Worm (Caenorhabditis elegans) whole organism, L1 larva: ENCODE results near the gene R13H4.2.

ENCODE experiments used
- alr-1 ChIP-seq: fragments of 200-800 bp; sonication (Bioruptor generic); optimal IDR thresholded peaks from 2 replicates; lab custom pipeline; 2018; ENCODE audit warnings: borderline replicate concordance, mild to moderate bottlenecking, missing genetic modification characterization, missing compliant biosample characterization
- blmp-1 ChIP-seq: fragments of 150-350 bp; optimal IDR thresholded peaks from 2 replicates; lab custom pipeline; 2014; ENCODE audit warnings: missing biosample characterization, missing genetic modification characterization
- ceh-8 ChIP-seq: fragments of 200-800 bp; sonication (Bioruptor generic); optimal IDR thresholded peaks from 2 replicates; lab custom pipeline; 2018; ENCODE audit warnings: mild to moderate bottlenecking, missing genetic modification characterization, moderate library complexity, missing compliant biosample characterization
- ceh-88 ChIP-seq: fragments of 200-800 bp; sonication (Bioruptor generic); IDR thresholded peaks from 2 replicates; pipeline ENCODE4 v1.3.6; 2022; ENCODE audit warnings: missing genetic modification characterization, missing compliant biosample characterization
- efl-1 ChIP-seq, 4 experiments: fragments of 150-350 bp; optimal IDR thresholded peaks in 3 of 4; peaks in 1 of 4; 1 replicate in 1 of 4; 2 replicates in 3 of 4; lab custom pipeline; 2014; ENCODE audit warnings: missing biosample characterization in 2 of 4, missing genetic modification characterization in 2 of 4, missing genetic modification reagents in 2 of 4
- egl-27 ChIP-seq, 2 experiments: fragments of 150-350 bp in 1 of 2; sonication (generic microtip); optimal IDR thresholded peaks; 3 replicates each; lab custom pipeline; 2017 to 2018; ENCODE audit warnings: missing biosample characterization in 2 of 2, missing genetic modification characterization in 2 of 2, missing genetic modification reagents in 2 of 2
- elt-3 ChIP-seq, 6 experiments: fragments of 150-350 bp in 1 of 6; sonication (generic microtip); optimal IDR thresholded peaks; 2 replicates each; lab custom pipeline; 2017 to 2018; ENCODE audit warnings: missing biosample characterization in 6 of 6, missing genetic modification characterization in 6 of 6, inconsistent platforms in 1 of 6
- grh-1 ChIP-seq: fragments of 200-800 bp; sonication (Bioruptor generic); IDR thresholded peaks from 2 replicates; pipeline ENCODE4 v1.3.6; 2022; ENCODE audit warnings: missing genetic modification reagents, missing genetic modification characterization, missing compliant biosample characterization
- hpl-2 ChIP-seq: fragments of 150-350 bp; optimal IDR thresholded peaks from 2 replicates; lab custom pipeline; 2014; ENCODE audit warnings: missing biosample characterization, missing genetic modification reagents, missing genetic modification characterization
- irx-1 ChIP-seq: sonication (generic microtip); optimal IDR thresholded peaks from 2 replicates; lab custom pipeline; 2016; ENCODE audit warnings: missing genetic modification characterization, missing compliant biosample characterization
- lin-14 ChIP-seq: fragments of 200-800 bp; sonication (Bioruptor generic); optimal IDR thresholded peaks from 2 replicates; lab custom pipeline; 2018; ENCODE audit warnings: mild to moderate bottlenecking, missing genetic modification characterization, moderate library complexity, missing compliant biosample characterization
- lin-35 ChIP-seq, 2 experiments: fragments of 150-350 bp; optimal IDR thresholded peaks; 2 replicates each; lab custom pipeline; 2014; ENCODE audit warnings: missing biosample characterization in 2 of 2, missing genetic modification characterization in 2 of 2, missing genetic modification reagents in 2 of 2
- lsy-2 ChIP-seq, 2 experiments: fragments of 150-350 bp; optimal IDR thresholded peaks; 2 replicates each; lab custom pipeline; 2014; ENCODE audit warnings: missing biosample characterization in 2 of 2, missing genetic modification characterization in 2 of 2
- mef-2 ChIP-seq: fragments of 150-350 bp; optimal IDR thresholded peaks from 2 replicates; lab custom pipeline; 2014; ENCODE audit warnings: missing biosample characterization, missing genetic modification characterization
- nhr-12 ChIP-seq: sonication (generic microtip); optimal IDR thresholded peaks from 2 replicates; lab custom pipeline; 2017; ENCODE audit warnings: missing biosample characterization, missing genetic modification characterization
- nhr-19 ChIP-seq: fragments of 200-800 bp; sonication (Bioruptor generic); conservative IDR thresholded peaks from 2 replicates; pipeline ENCODE4 v1.3.6; 2022; ENCODE audit warnings: missing genetic modification characterization, missing compliant biosample characterization
- nhr-20 ChIP-seq: sonication (generic microtip); optimal IDR thresholded peaks from 2 replicates; lab custom pipeline; 2016; ENCODE audit warnings: mild to moderate bottlenecking, missing genetic modification characterization, missing compliant biosample characterization
- nhr-237 ChIP-seq: fragments of 150-350 bp; optimal IDR thresholded peaks from 2 replicates; lab custom pipeline; 2014; ENCODE audit warnings: missing biosample characterization, missing genetic modification characterization
- nhr-28 ChIP-seq: fragments of 150-350 bp; optimal IDR thresholded peaks from 2 replicates; lab custom pipeline; 2014; ENCODE audit warnings: missing biosample characterization, missing genetic modification characterization
- nhr-47 ChIP-seq: sonication (generic microtip); optimal IDR thresholded peaks from 2 replicates; lab custom pipeline; 2016; ENCODE audit warnings: mild to moderate bottlenecking, missing genetic modification characterization, moderate library complexity, missing compliant biosample characterization
- nhr-71 ChIP-seq: sonication (generic microtip); optimal IDR thresholded peaks from 2 replicates; lab custom pipeline; 2016; ENCODE audit warnings: mild to moderate bottlenecking, missing genetic modification characterization, moderate library complexity, missing compliant biosample characterization
- nhr-84 ChIP-seq: sonication (generic microtip); optimal IDR thresholded peaks from 2 replicates; lab custom pipeline; 2017; ENCODE audit warnings: missing biosample characterization, missing genetic modification characterization
- nhr-85 ChIP-seq: sonication (generic microtip); peaks from one replicate; lab custom pipeline; 2016; ENCODE audit warnings: missing genetic modification characterization, inconsistent platforms, missing compliant biosample characterization
- nhr-90 ChIP-seq: sonication (generic microtip); optimal IDR thresholded peaks from 2 replicates; lab custom pipeline; 2016; ENCODE audit warnings: mild to moderate bottlenecking, missing genetic modification characterization, missing compliant biosample characterization; ENCODE audit not compliant: poor library complexity
- snu-23 ChIP-seq: sonication (generic microtip); optimal IDR thresholded peaks from 2 replicates; lab custom pipeline; 2016; ENCODE audit warnings: missing genetic modification characterization, missing compliant biosample characterization
- sup-37 ChIP-seq: fragments of 200-800 bp; sonication (Bioruptor generic); optimal IDR thresholded peaks from 2 replicates; lab custom pipeline; 2018; ENCODE audit warnings: mild to moderate bottlenecking, missing genetic modification characterization, missing compliant biosample characterization
- tbx-2 ChIP-seq: sonication (generic microtip); optimal IDR thresholded peaks from 2 replicates; lab custom pipeline; 2016; ENCODE audit warnings: missing genetic modification characterization, missing compliant biosample characterization
- tlp-1 ChIP-seq: fragments of 150-350 bp; optimal IDR thresholded peaks from 2 replicates; lab custom pipeline; 2014; ENCODE audit warnings: missing biosample characterization, missing genetic modification characterization
- unc-30 ChIP-seq: sonication (generic microtip); optimal IDR thresholded peaks from 2 replicates; lab custom pipeline; 2017; ENCODE audit warnings: missing biosample characterization, missing genetic modification characterization
- unc-86 ChIP-seq: sonication (generic microtip); optimal IDR thresholded peaks from 2 replicates; lab custom pipeline; 2016; ENCODE audit warnings: missing genetic modification characterization, missing compliant biosample characterization

R13H4.2 gene

DNA sequence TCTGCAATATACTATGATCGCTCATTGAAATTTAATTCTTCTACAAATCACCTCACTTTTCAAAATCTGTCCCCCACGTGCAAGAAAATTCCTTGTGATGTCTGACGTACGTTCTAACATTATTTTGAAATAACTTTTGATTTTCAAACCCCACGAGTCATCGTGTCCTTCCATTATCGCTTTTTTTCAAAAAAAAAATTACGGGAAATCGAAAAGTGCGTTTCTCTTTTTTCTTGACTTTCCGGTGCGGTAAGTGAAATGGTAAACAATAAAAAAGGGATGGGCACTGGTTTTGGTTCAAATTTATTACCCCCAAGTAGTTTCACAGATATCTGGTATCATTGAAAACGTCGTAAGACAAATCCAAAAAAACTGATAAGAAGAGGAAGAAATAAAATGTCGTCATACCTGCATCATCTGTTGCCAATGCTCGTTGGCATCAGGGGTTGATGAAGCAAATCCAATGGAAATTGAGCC lies 32.6 kb upstream of the R13H4.2 start:
- 0 out of 2 replicates have a peak, but pooled peaks have one; percentile 24 for TF ChIP-seq grh-1
- TF ChIP-seq nhr-20 (tag; lab: Kevin White, UChicago): peak; percentile 86
- no peak for TF ChIP-seq nhr-84
- peak; percentile 66 for TF ChIP-seq lin-14 (GFP tag; lab: Kevin White, UChicago)
- peak in 1 of 2 experiments; percentile 2 for TF ChIP-seq lsy-2 (tag; optimal IDR thresholded peaks at IDR 0.05; lab: Kevin White, UChicago)
- TF ChIP-seq sup-37 (GFP tag; lab: Kevin White, UChicago): no peak
- TF ChIP-seq tbx-2: peak; percentile 29
- TF ChIP-seq efl-1 (optimal IDR thresholded peaks at IDR 0.05; lab: Kevin White, UChicago): no peak
- peak in 1 of 2 experiments; percentile 79 for TF ChIP-seq efl-1 (GFP tag; optimal IDR thresholded peaks at IDR 0.05 in 1 of 2; lab: Kevin White, UChicago)
- TF ChIP-seq alr-1: no peak
- no peak for TF ChIP-seq nhr-28 (tag; lab: Kevin White, UChicago)
- TF ChIP-seq nhr-71 (tag; lab: Kevin White, UChicago): peak; percentile 85
- peak; percentile 40 for TF ChIP-seq snu-23 (GFP tag; lab: Kevin White, UChicago)
- peak in 4 of 6 experiments; percentile 24 to 33 (median 26) for TF ChIP-seq elt-3 (tag; optimal IDR thresholded peaks at IDR 0.05; lab: Kevin White, UChicago)
- TF ChIP-seq egl-27 (tag; optimal IDR thresholded peaks at IDR 0.05; lab: Kevin White, UChicago): no peak
- no peak for TF ChIP-seq hpl-2
- peak; percentile 44 for TF ChIP-seq ceh-8 (GFP tag; lab: Kevin White, UChicago)
- peak in 1 of 2 experiments; percentile 50 for TF ChIP-seq lin-35 (GFP tag; optimal IDR thresholded peaks at IDR 0.05; lab: Kevin White, UChicago)
- peak; percentile 32 for TF ChIP-seq nhr-90 (tag; lab: Kevin White, UChicago)
- TF ChIP-seq tlp-1 (tag; lab: Kevin White, UChicago): no peak
- TF ChIP-seq blmp-1 (tag; lab: Kevin White, UChicago): peak; percentile 85
- peak; percentile 62 for TF ChIP-seq nhr-19 (GFP tag; lab: Robert Waterston, UW)
- peak; percentile 49 for TF ChIP-seq nhr-47 (tag; lab: Kevin White, UChicago)
- TF ChIP-seq nhr-85: peak; percentile 95

DNA sequence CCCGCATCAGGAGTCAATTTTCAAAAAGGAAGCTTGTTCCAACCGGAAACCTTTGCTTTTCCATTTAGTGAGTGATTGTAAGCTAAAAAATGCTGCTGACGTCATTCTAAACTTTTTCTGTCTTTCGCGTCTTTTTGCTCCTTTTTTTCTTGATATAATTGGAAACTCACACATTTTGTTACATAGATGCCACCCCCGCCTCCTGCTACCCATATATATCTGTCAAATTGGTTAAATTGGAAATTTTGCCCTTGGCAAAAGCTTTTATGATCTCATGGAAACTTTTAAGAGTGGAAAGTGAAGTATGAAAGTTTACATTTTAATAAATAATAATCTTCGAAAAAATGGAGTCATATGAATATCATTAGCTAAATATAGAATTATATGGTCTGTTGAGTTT lies 26.3 kb upstream of the R13H4.2 start:
- peak; percentile 9 for TF ChIP-seq irx-1 (tag; lab: Kevin White, UChicago)
- no peak for TF ChIP-seq efl-1 (optimal IDR thresholded peaks at IDR 0.05; lab: Kevin White, UChicago)
- TF ChIP-seq efl-1 (GFP tag; optimal IDR thresholded peaks at IDR 0.05 in 1 of 2; lab: Kevin White, UChicago): peak in 1 of 2 experiments; percentile 80
- peak; percentile 2 for TF ChIP-seq unc-86 (tag; lab: Kevin White, UChicago)
- peak; percentile 67 for TF ChIP-seq lin-14 (GFP tag; lab: Kevin White, UChicago)
- no peak for TF ChIP-seq nhr-12 (tag; lab: Kevin White, UChicago)

DNA sequence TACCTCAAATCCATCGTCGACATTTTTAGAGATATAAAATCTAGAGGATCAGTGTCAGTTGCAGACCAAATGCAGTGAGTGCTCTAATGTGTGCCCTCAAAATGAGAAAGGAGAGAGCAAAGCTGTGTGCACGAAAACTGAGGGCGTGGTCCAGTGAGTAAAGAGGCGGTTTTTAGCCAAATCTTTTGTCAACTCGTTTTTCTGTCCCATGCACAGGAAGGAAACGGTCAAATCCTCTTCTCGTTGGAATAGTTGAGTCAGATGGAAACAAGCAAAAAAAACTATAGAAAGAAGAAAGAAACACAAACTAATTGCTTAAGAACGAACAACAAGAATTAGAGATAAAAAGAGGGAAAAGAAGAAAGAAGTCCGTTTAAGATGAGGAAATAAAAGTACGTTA lies 24.3 kb upstream of the R13H4.2 start, which contains the start of gene D2023.3:
Gene D2023.3, minus strand, starts transcription at position 101 of the 400 bp plus-strand sequence.
- TF ChIP-seq lin-14 (GFP tag; lab: Kevin White, UChicago) (peak; percentile 41), nhr-237 (tag; lab: Kevin White, UChicago) (no peak), unc-86 (tag; lab: Kevin White, UChicago) (peak; percentile 22)

DNA sequence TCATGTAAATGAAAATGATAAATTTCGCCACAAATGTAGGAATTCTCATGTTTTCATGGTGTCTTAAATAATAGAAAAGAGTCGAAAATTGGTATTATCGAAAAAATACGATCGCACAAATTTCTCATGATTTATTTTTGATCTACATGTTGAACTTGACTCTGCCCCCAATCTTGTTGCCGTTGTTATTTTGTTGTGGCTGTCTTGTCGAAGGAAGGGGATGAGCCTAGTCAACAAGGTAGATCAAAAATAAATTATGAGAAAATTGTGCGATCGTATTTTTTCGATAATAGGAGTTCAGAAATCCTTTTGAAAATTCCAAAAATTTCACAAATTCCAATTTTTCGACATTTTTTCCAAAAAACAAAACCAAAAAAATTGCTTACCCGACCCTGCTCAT lies 20.6 kb upstream of the R13H4.2 start:
- TF ChIP-seq nhr-85: no peak
- TF ChIP-seq unc-30 (tag; lab: Kevin White, UChicago): no peak

DNA sequence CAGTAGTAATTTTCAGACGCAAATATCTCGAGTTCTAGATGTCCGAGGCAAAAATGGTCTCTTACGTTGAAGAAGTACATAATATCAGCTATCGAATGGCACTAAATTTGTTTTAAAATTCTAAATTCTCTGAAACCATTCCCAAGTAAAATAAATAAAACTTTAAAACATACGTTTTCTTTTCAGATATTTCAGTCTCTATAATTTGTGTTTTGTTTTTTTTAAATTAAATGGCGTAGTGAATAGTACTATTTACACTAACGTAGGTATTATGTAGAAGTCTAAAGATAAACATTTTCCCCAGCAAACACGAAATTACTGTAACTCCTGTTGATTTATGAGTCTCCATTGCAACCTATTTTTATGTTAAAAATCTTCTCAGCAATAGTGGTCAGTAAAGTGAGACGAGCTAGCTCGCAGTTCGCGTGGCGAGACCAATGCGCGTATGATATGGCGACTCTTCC lies 18.9 kb upstream of the R13H4.2 start:
- peak; percentile 2 for TF ChIP-seq nhr-47 (tag; lab: Kevin White, UChicago)
- TF ChIP-seq efl-1 (optimal IDR thresholded peaks at IDR 0.05; lab: Kevin White, UChicago): no peak
- peak in 1 of 2 experiments; percentile 79 for TF ChIP-seq efl-1 (GFP tag; optimal IDR thresholded peaks at IDR 0.05 in 1 of 2; lab: Kevin White, UChicago)
- peak; percentile 19 for TF ChIP-seq nhr-71 (tag; lab: Kevin White, UChicago)
- TF ChIP-seq unc-30 (tag; lab: Kevin White, UChicago): no peak
- no peak for TF ChIP-seq tlp-1 (tag; lab: Kevin White, UChicago)
- TF ChIP-seq nhr-19 (GFP tag; lab: Robert Waterston, UW): peak; percentile 44
- TF ChIP-seq mef-2 (tag; lab: Kevin White, UChicago): no peak
- TF ChIP-seq nhr-12 (tag; lab: Kevin White, UChicago): no peak
- TF ChIP-seq lsy-2 (tag; optimal IDR thresholded peaks at IDR 0.05; lab: Kevin White, UChicago): peak in 1 of 2 experiments; percentile 4
- peak; percentile 46; the same call in 1 of the 2 replicates for TF ChIP-seq ceh-88
- TF ChIP-seq blmp-1 (tag; lab: Kevin White, UChicago): no peak
- TF ChIP-seq nhr-20 (tag; lab: Kevin White, UChicago): no peak
